Worm (Caenorhabditis elegans) whole organism, L1 larva: ENCODE measurements around the gene F52D10.4.

Experiments used
- C34B4.2 ChIP-seq: sonication (generic microtip); optimal IDR thresholded peaks from 2 replicates; lab custom pipeline; 2017; ENCODE audit warnings: mild to moderate bottlenecking, missing genetic modification characterization, missing compliant biosample characterization
- F16B12.6 ChIP-seq: fragments of 150-350 bp; optimal IDR thresholded peaks from 2 replicates; lab custom pipeline; 2014; ENCODE audit warnings: missing biosample characterization, missing genetic modification characterization
- Y116A8C.19 ChIP-seq: sonication (generic microtip); optimal IDR thresholded peaks from 2 replicates; lab custom pipeline; 2016; ENCODE audit warnings: missing compliant biosample characterization, missing genetic modification characterization, borderline replicate concordance
- blmp-1 ChIP-seq: fragments of 150-350 bp; optimal IDR thresholded peaks from 2 replicates; lab custom pipeline; 2014; ENCODE audit warnings: missing biosample characterization, missing genetic modification characterization
- ceh-63 ChIP-seq: fragments of 200-800 bp; sonication (Bioruptor generic); optimal IDR thresholded peaks from 2 replicates; lab custom pipeline; 2018; ENCODE audit warnings: mild to moderate bottlenecking, missing genetic modification characterization, missing compliant biosample characterization
- ceh-82 ChIP-seq, 3 experiments: fragments of 150-350 bp in 1 of 3; sonication (generic microtip) in 2 of 3; optimal IDR thresholded peaks; 2 replicates each; lab custom pipeline; 2014 to 2017; ENCODE audit warnings: missing biosample characterization in 3 of 3, missing genetic modification characterization in 3 of 3
- ceh-88 ChIP-seq: fragments of 200-800 bp; sonication (Bioruptor generic); IDR thresholded peaks from 2 replicates; pipeline ENCODE4 v1.3.6; 2022; ENCODE audit warnings: missing genetic modification characterization, missing compliant biosample characterization
- ceh-90 ChIP-seq: sonication (generic microtip); optimal IDR thresholded peaks from 2 replicates; lab custom pipeline; 2016; ENCODE audit warnings: missing genetic modification characterization, missing compliant biosample characterization
- ces-1 ChIP-seq: fragments of 150-350 bp; optimal IDR thresholded peaks from 2 replicates; lab custom pipeline; 2014; ENCODE audit warnings: missing biosample characterization, missing genetic modification reagents, missing genetic modification characterization
- dpl-1 ChIP-seq, 3 experiments: fragments of 150-350 bp in 2 of 3; sonication (generic microtip) in 1 of 3; optimal IDR thresholded peaks; 2 replicates each; lab custom pipeline; 2014 to 2017; ENCODE audit warnings: missing biosample characterization in 3 of 3, missing genetic modification characterization in 3 of 3, missing genetic modification reagents in 3 of 3
- efl-1 ChIP-seq, 4 experiments: fragments of 150-350 bp; optimal IDR thresholded peaks in 3 of 4; peaks in 1 of 4; 1 replicate in 1 of 4; 2 replicates in 3 of 4; lab custom pipeline; 2014; ENCODE audit warnings: missing biosample characterization in 2 of 4, missing genetic modification characterization in 2 of 4, missing genetic modification reagents in 2 of 4
- elt-2 ChIP-seq: sonication (generic microtip); optimal IDR thresholded peaks from 2 replicates; lab custom pipeline; 2016; ENCODE audit warnings: missing genetic modification characterization, mild to moderate bottlenecking, inconsistent platforms, missing compliant biosample characterization, missing genetic modification reagents
- elt-3 ChIP-seq, 6 experiments: fragments of 150-350 bp in 1 of 6; sonication (generic microtip); optimal IDR thresholded peaks; 2 replicates each; lab custom pipeline; 2017 to 2018; ENCODE audit warnings: missing biosample characterization in 6 of 6, missing genetic modification characterization in 6 of 6, inconsistent platforms in 1 of 6
- fkh-4 ChIP-seq: sonication (generic microtip); optimal IDR thresholded peaks from 2 replicates; lab custom pipeline; 2016; ENCODE audit warnings: missing compliant biosample characterization, missing genetic modification characterization, borderline replicate concordance
- fkh-8 ChIP-seq: sonication (generic microtip); optimal IDR thresholded peaks from 2 replicates; lab custom pipeline; 2016; ENCODE audit warnings: mild to moderate bottlenecking, missing genetic modification characterization, missing compliant biosample characterization
- fos-1 ChIP-seq: fragments of 150-350 bp; optimal IDR thresholded peaks from 2 replicates; lab custom pipeline; 2014; ENCODE audit warnings: missing biosample characterization, missing genetic modification characterization
- hlh-17 ChIP-seq: fragments of 200-800 bp; sonication (Bioruptor generic); optimal IDR thresholded peaks from 2 replicates; lab custom pipeline; 2018; ENCODE audit warnings: missing genetic modification characterization, mild to moderate bottlenecking, missing compliant biosample characterization, moderate library complexity, borderline replicate concordance
- hpl-2 ChIP-seq: fragments of 150-350 bp; optimal IDR thresholded peaks from 2 replicates; lab custom pipeline; 2014; ENCODE audit warnings: missing biosample characterization, missing genetic modification reagents, missing genetic modification characterization
- irx-1 ChIP-seq: sonication (generic microtip); optimal IDR thresholded peaks from 2 replicates; lab custom pipeline; 2016; ENCODE audit warnings: missing genetic modification characterization, missing compliant biosample characterization
- jun-1 ChIP-seq: fragments of 150-350 bp; optimal IDR thresholded peaks from 2 replicates; lab custom pipeline; 2014; ENCODE audit warnings: missing biosample characterization, missing genetic modification reagents, missing genetic modification characterization
- lin-13 ChIP-seq: fragments of 150-350 bp; optimal IDR thresholded peaks from 2 replicates; lab custom pipeline; 2014; ENCODE audit warnings: missing biosample characterization, missing genetic modification reagents, missing genetic modification characterization
- lin-14 ChIP-seq: fragments of 200-800 bp; sonication (Bioruptor generic); optimal IDR thresholded peaks from 2 replicates; lab custom pipeline; 2018; ENCODE audit warnings: mild to moderate bottlenecking, missing genetic modification characterization, moderate library complexity, missing compliant biosample characterization
- lin-35 ChIP-seq, 2 experiments: fragments of 150-350 bp; optimal IDR thresholded peaks; 2 replicates each; lab custom pipeline; 2014; ENCODE audit warnings: missing biosample characterization in 2 of 2, missing genetic modification characterization in 2 of 2, missing genetic modification reagents in 2 of 2
- lsy-2 ChIP-seq, 2 experiments: fragments of 150-350 bp; optimal IDR thresholded peaks; 2 replicates each; lab custom pipeline; 2014; ENCODE audit warnings: missing biosample characterization in 2 of 2, missing genetic modification characterization in 2 of 2
- mab-9 ChIP-seq: fragments of 200-800 bp; sonication (Bioruptor generic); IDR thresholded peaks from 2 replicates; pipeline ENCODE4 v1.3.6; 2022; ENCODE audit warnings: missing genetic modification reagents, missing genetic modification characterization, missing compliant biosample characterization
- mdl-1 ChIP-seq, 2 experiments: fragments of 150-350 bp; optimal IDR thresholded peaks; 2 replicates each; lab custom pipeline; 2014 to 2017; ENCODE audit warnings: missing biosample characterization in 2 of 2, missing genetic modification characterization in 2 of 2, inconsistent platforms in 1 of 2
- mep-1 ChIP-seq: fragments of 150-350 bp; optimal IDR thresholded peaks from 2 replicates; lab custom pipeline; 2014; ENCODE audit warnings: missing biosample characterization, missing genetic modification characterization
- nhr-11 ChIP-seq: fragments of 150-350 bp; optimal IDR thresholded peaks from 2 replicates; lab custom pipeline; 2014; ENCODE audit warnings: missing biosample characterization, missing genetic modification characterization
- nhr-20 ChIP-seq: sonication (generic microtip); optimal IDR thresholded peaks from 2 replicates; lab custom pipeline; 2016; ENCODE audit warnings: mild to moderate bottlenecking, missing genetic modification characterization, missing compliant biosample characterization
- nhr-71 ChIP-seq: sonication (generic microtip); optimal IDR thresholded peaks from 2 replicates; lab custom pipeline; 2016; ENCODE audit warnings: mild to moderate bottlenecking, missing genetic modification characterization, moderate library complexity, missing compliant biosample characterization
- nhr-85 ChIP-seq: sonication (generic microtip); peaks from one replicate; lab custom pipeline; 2016; ENCODE audit warnings: missing genetic modification characterization, inconsistent platforms, missing compliant biosample characterization
- nhr-90 ChIP-seq: sonication (generic microtip); optimal IDR thresholded peaks from 2 replicates; lab custom pipeline; 2016; ENCODE audit warnings: mild to moderate bottlenecking, missing genetic modification characterization, missing compliant biosample characterization; ENCODE audit not compliant: poor library complexity
- pqm-1 ChIP-seq: sonication (generic microtip); optimal IDR thresholded peaks from 3 replicates; lab custom pipeline; 2017; ENCODE audit warnings: missing biosample characterization, missing genetic modification characterization
- rnt-1 ChIP-seq: sonication (generic microtip); optimal IDR thresholded peaks from 2 replicates; lab custom pipeline; 2016; ENCODE audit warnings: mild to moderate bottlenecking, missing genetic modification characterization, moderate library complexity, missing compliant biosample characterization
- skn-1 ChIP-seq: fragments of 150-350 bp; optimal IDR thresholded peaks from 2 replicates; lab custom pipeline; 2014; ENCODE audit warnings: missing biosample characterization, missing genetic modification characterization
- snu-23 ChIP-seq: sonication (generic microtip); optimal IDR thresholded peaks from 2 replicates; lab custom pipeline; 2016; ENCODE audit warnings: missing genetic modification characterization, missing compliant biosample characterization
- sox-4 ChIP-seq: sonication (generic microtip); optimal IDR thresholded peaks from 2 replicates; lab custom pipeline; 2016; ENCODE audit warnings: missing genetic modification characterization, missing compliant biosample characterization
- sup-37 ChIP-seq: fragments of 200-800 bp; sonication (Bioruptor generic); optimal IDR thresholded peaks from 2 replicates; lab custom pipeline; 2018; ENCODE audit warnings: mild to moderate bottlenecking, missing genetic modification characterization, missing compliant biosample characterization
- swsn-7 ChIP-seq: sonication (generic microtip); optimal IDR thresholded peaks from 2 replicates; lab custom pipeline; 2016; ENCODE audit warnings: missing genetic modification characterization, missing compliant biosample characterization
- tbx-2 ChIP-seq: sonication (generic microtip); optimal IDR thresholded peaks from 2 replicates; lab custom pipeline; 2016; ENCODE audit warnings: missing genetic modification characterization, missing compliant biosample characterization
- unc-130 ChIP-seq: fragments of 150-350 bp; optimal IDR thresholded peaks from 2 replicates; lab custom pipeline; 2017; ENCODE audit warnings: missing biosample characterization, missing genetic modification characterization, inconsistent platforms
- vab-15 ChIP-seq: sonication (generic microtip); optimal IDR thresholded peaks from 2 replicates; lab custom pipeline; 2017; ENCODE audit warnings: missing genotype, mild to moderate bottlenecking, missing genetic modification characterization, missing compliant biosample characterization
- xbp-1 ChIP-seq: sonication (generic microtip); optimal IDR thresholded peaks from 2 replicates; lab custom pipeline; 2016; ENCODE audit warnings: missing genetic modification characterization, missing compliant biosample characterization
- ztf-11 ChIP-seq, 2 experiments: sonication (generic microtip); optimal IDR thresholded peaks; 2 replicates each; lab custom pipeline; 2016 to 2017; ENCODE audit warnings: missing genetic modification characterization in 2 of 2, missing biosample characterization in 1 of 2, missing compliant biosample characterization in 1 of 2
- ztf-4 ChIP-seq: fragments of 150-350 bp; optimal IDR thresholded peaks from 2 replicates; lab custom pipeline; 2014; ENCODE audit warnings: missing biosample characterization, missing genetic modification characterization

The F52D10.4 gene

ce11 chrX:11658331-11658730, 41.1 kb downstream of the F52D10.4 start, which contains the start of gene T04F8.3:
T04F8.3 (plus strand) TSS chrX:11658631.
- TF ChIP-seq vab-15, result no peak

- TF ChIP-seq F16B12.6 (tag; lab: Kevin White, UChicago) (no peak), elt-2 (tag; lab: Kevin White, UChicago) (peak; percentile 94), nhr-85 (tag; lab: Kevin White, UChicago) (peak; percentile 74), elt-3 (tag; optimal IDR thresholded peaks at IDR 0.05; lab: Kevin White, UChicago) (peak; percentile 53 to 90 (median 68)), mdl-1 (tag; optimal IDR thresholded peaks at IDR 0.05; lab: Kevin White, UChicago) (peak in 1 of 2 experiments; percentile 55), xbp-1 (tag; lab: Kevin White, UChicago) (no peak), lin-14 (GFP tag; lab: Kevin White, UChicago) (peak; percentile 43), jun-1 (peak; percentile 40), swsn-7 (tag; lab: Kevin White, UChicago) (no peak), mep-1 (tag; lab: Kevin White, UChicago) (peak; percentile 27), blmp-1 (tag; lab: Kevin White, UChicago) (peak; percentile 37), snu-23 (peak; percentile 1), lin-35 (GFP tag; optimal IDR thresholded peaks at IDR 0.05; lab: Kevin White, UChicago) (peak in 1 of 2 experiments; percentile 43), nhr-90 (peak; percentile 38), pqm-1 (tag; lab: Kevin White, UChicago) (peak; percentile 75), ceh-82 (tag; optimal IDR thresholded peaks at IDR 0.05; lab: Kevin White, UChicago) (no peak), tbx-2 (tag; lab: Kevin White, UChicago) (no peak), hpl-2 (GFP tag; lab: Kevin White, UChicago) (peak; percentile 0), lin-13 (GFP tag; lab: Kevin White, UChicago) (no peak), nhr-71 (tag; lab: Kevin White, UChicago) (peak; percentile 47), nhr-20 (peak; percentile 69)
These were observed 44.4 kb downstream of the F52D10.4 start, which contains the start of gene sfxn-1.5 for ce11 chrX:11661625-11662024. sfxn-1.5 (minus strand) TSS chrX:11661660.

ce11 chrX:11662069-11662468, 44.8 kb downstream of the F52D10.4 start:
- TF ChIP-seq unc-130, result no peak
- TF ChIP-seq mdl-1 (tag; optimal IDR thresholded peaks at IDR 0.05; lab: Kevin White, UChicago), result peak in 1 of 2 experiments; percentile 74
- no peak for TF ChIP-seq fkh-8
- peak; percentile 15 for TF ChIP-seq lin-14 (GFP tag; lab: Kevin White, UChicago)
- peak; percentile 9 for TF ChIP-seq tbx-2 (tag; lab: Kevin White, UChicago)
- peak; percentile 0 for TF ChIP-seq nhr-85 (tag; lab: Kevin White, UChicago)
- peak; percentile 4 for TF ChIP-seq skn-1

DNA sequence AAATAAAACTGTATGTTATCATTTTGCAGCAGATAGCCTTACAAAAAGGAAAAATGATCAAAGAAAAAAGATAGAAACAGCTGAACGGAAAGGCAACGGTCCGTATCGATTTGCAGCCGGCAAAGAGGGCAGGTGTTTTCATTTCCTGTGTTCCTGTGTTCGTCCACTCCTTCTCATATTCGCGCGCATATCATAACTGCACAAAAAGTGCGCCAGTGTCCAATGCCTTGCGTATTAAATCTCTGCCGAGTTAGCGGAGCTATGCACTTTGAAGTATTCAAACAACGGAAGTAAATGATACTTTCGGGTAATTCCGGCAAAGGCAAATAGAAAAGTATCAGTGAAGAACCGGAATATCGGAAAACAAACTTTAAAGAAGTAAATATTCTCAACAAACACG, 45.3 kb downstream of the F52D10.4 start:
- TF ChIP-seq rnt-1 (tag; lab: Kevin White, UChicago), result peak; percentile 8
- TF ChIP-seq nhr-11 (tag; lab: Kevin White, UChicago), result no peak
- no peak for TF ChIP-seq hlh-17 (GFP tag; lab: Kevin White, UChicago)
- TF ChIP-seq irx-1 (tag; lab: Kevin White, UChicago), result no peak
- no peak for TF ChIP-seq ztf-11 (tag; optimal IDR thresholded peaks at IDR 0.05; lab: Kevin White, UChicago)
- peak; percentile 17 for TF ChIP-seq fkh-8
- TF ChIP-seq C34B4.2 (tag; lab: Kevin White, UChicago), result no peak
- peak; percentile 22 to 33 for TF ChIP-seq efl-1 (optimal IDR thresholded peaks at IDR 0.05; lab: Kevin White, UChicago)
- TF ChIP-seq efl-1 (GFP tag; optimal IDR thresholded peaks at IDR 0.05 in 1 of 2; lab: Kevin White, UChicago), result peak; percentile 27 to 95
- no peak for TF ChIP-seq unc-130
- no peak for TF ChIP-seq sup-37 (GFP tag; lab: Kevin White, UChicago)
- TF ChIP-seq Y116A8C.19 (tag; lab: Kevin White, UChicago), result no peak
- TF ChIP-seq ceh-90, result no peak
- no peak for TF ChIP-seq fos-1
- no peak for TF ChIP-seq mep-1 (tag; lab: Kevin White, UChicago)
- TF ChIP-seq lin-13 (GFP tag; lab: Kevin White, UChicago), result no peak
- TF ChIP-seq fkh-4 (tag; lab: Kevin White, UChicago), result no peak
- TF ChIP-seq ztf-4 (tag; lab: Kevin White, UChicago), result no peak
- no peak for TF ChIP-seq mab-9
- TF ChIP-seq lin-35 (GFP tag; optimal IDR thresholded peaks at IDR 0.05; lab: Kevin White, UChicago), result peak in 1 of 2 experiments; percentile 19
- no peak for TF ChIP-seq lsy-2 (tag; optimal IDR thresholded peaks at IDR 0.05; lab: Kevin White, UChicago)
- no peak for TF ChIP-seq ceh-88 (GFP tag; lab: Robert Waterston, UW)
- no peak for TF ChIP-seq xbp-1 (tag; lab: Kevin White, UChicago)
- TF ChIP-seq dpl-1 (GFP tag; optimal IDR thresholded peaks at IDR 0.05; lab: Kevin White, UChicago), result peak in 2 of 3 experiments; percentile 43 to 47
- TF ChIP-seq sox-4 (tag; lab: Kevin White, UChicago), result no peak
- no peak for TF ChIP-seq ceh-63 (GFP tag; lab: Kevin White, UChicago)
- TF ChIP-seq jun-1, result no peak
- no peak for TF ChIP-seq ceh-82 (tag; optimal IDR thresholded peaks at IDR 0.05; lab: Kevin White, UChicago)
- no peak for TF ChIP-seq ces-1
- TF ChIP-seq, all 84 proteins: peak for 5
